Fruit fly (Drosophila melanogaster) whole organism, wandering third instar larva: Measurements from ENCODE around the gene CG32320.

Source experiments
- CG32264 ChIP-seq: fragments of 200-800 bp; sonication (Bioruptor generic); optimal IDR thresholded peaks from 2 replicates; lab custom pipeline; 2016; ENCODE audit warnings: missing biosample characterization, missing genetic modification characterization
- CG9705 ChIP-seq: fragments of 200-800 bp; sonication (Bioruptor generic); optimal IDR thresholded peaks from 2 replicates; lab custom pipeline; 2018; ENCODE audit warnings: missing biosample characterization, mild to moderate bottlenecking, missing genetic modification characterization
- CrebA ChIP-seq: fragments of 200-800 bp; sonication (Bioruptor generic); optimal IDR thresholded peaks from 2 replicates; lab custom pipeline; 2016; ENCODE audit warnings: missing biosample characterization, mild to moderate bottlenecking, missing genetic modification characterization, borderline replicate concordance
- Dfd ChIP-seq: fragments of >200 bp; optimal IDR thresholded peaks from 2 replicates; lab custom pipeline; 2017; ENCODE audit warnings: missing biosample characterization, missing genetic modification characterization
- Dif ChIP-seq: fragments of 200-275, 200-300 bp; sonication (Bioruptor generic); optimal IDR thresholded peaks from 2 replicates; lab custom pipeline; 2018; ENCODE audit warnings: missing biosample characterization, missing genetic modification characterization; ENCODE audit not compliant: partially characterized antibody
- GATAd ChIP-seq: sonication (Bioruptor generic); optimal IDR thresholded peaks from 2 replicates; lab custom pipeline; 2016; ENCODE audit warnings: missing biosample characterization, missing genetic modification characterization
- HLH106 ChIP-seq: fragments of 200-800 bp; optimal IDR thresholded peaks from 3 replicates; lab custom pipeline; 2019; ENCODE audit warnings: missing biosample characterization, mild to moderate bottlenecking, missing genetic modification characterization, moderate library complexity
- Hnf4 ChIP-seq: fragments of 200-800 bp; sonication (Bioruptor generic); optimal IDR thresholded peaks from 2 replicates; lab custom pipeline; 2016; ENCODE audit warnings: missing biosample characterization, mild to moderate bottlenecking, missing genetic modification characterization
- Hr78 ChIP-seq: fragments of >200 bp; optimal IDR thresholded peaks from 2 replicates; lab custom pipeline; 2017; ENCODE audit warnings: missing biosample characterization, missing genetic modification characterization
- Hr83 ChIP-seq: fragments of 200-300 bp; sonication (Bioruptor generic); optimal IDR thresholded peaks from 2 replicates; lab custom pipeline; 2016; ENCODE audit warnings: missing biosample characterization, mild to moderate bottlenecking, missing genetic modification characterization, moderate library complexity; ENCODE audit not compliant: poor library complexity, severe bottlenecking
- Jra ChIP-seq: sonication (Bioruptor generic); optimal IDR thresholded peaks from 2 replicates; lab custom pipeline; 2016; ENCODE audit warnings: missing biosample characterization, missing genetic modification characterization
- Mio ChIP-seq: sonication (Bioruptor generic); optimal IDR thresholded peaks from 2 replicates; lab custom pipeline; 2016; ENCODE audit warnings: missing biosample characterization, missing genetic modification characterization
- Myc ChIP-seq: fragments of >200 bp; optimal IDR thresholded peaks from 2 replicates; lab custom pipeline; 2017
- N ChIP-seq: fragments of >200 bp; optimal IDR thresholded peaks from 2 replicates; lab custom pipeline; 2018; ENCODE audit warnings: missing biosample characterization, missing external identifiers, missing genetic modification characterization
- OdsH ChIP-seq: fragments of 200-800 bp; sonication (Bioruptor generic); optimal IDR thresholded peaks from 2 replicates; lab custom pipeline; 2016; ENCODE audit warnings: missing biosample characterization, mild to moderate bottlenecking, missing genetic modification characterization
- Rel ChIP-seq, 2 experiments: fragments of 200-800 bp; sonication (Bioruptor generic) in 1 of 2; optimal IDR thresholded peaks; 2 replicates in 1 of 2; 3 replicates in 1 of 2; lab custom pipeline; 2016 to 2019; ENCODE audit warnings: mild to moderate bottlenecking in 2 of 2, missing biosample characterization in 2 of 2, missing genetic modification characterization in 2 of 2, moderate library complexity in 1 of 2
- Sp1 ChIP-seq: fragments of 200-800 bp; sonication (Bioruptor generic); optimal IDR thresholded peaks from 3 replicates; lab custom pipeline; 2019; ENCODE audit warnings: missing biosample characterization, mild to moderate bottlenecking, missing genetic modification characterization, moderate library complexity
- Vsx2 ChIP-seq: fragments of 200-300, 225-300 bp; sonication (Bioruptor generic); optimal IDR thresholded peaks from 2 replicates; lab custom pipeline; 2018; ENCODE audit warnings: missing biosample characterization, missing genetic modification characterization; ENCODE audit not compliant: partially characterized antibody
- br ChIP-seq: fragments of 200-800 bp; sonication (Bioruptor generic); optimal IDR thresholded peaks from 2 replicates; lab custom pipeline; 2016; ENCODE audit warnings: missing biosample characterization, missing genetic modification characterization
- brk ChIP-seq: fragments of 200-800 bp; sonication (Bioruptor generic); optimal IDR thresholded peaks from 2 replicates; lab custom pipeline; 2016; ENCODE audit warnings: missing biosample characterization, mild to moderate bottlenecking, missing genetic modification characterization
- dl ChIP-seq, 2 experiments: fragments of 175-275, 200-275 bp in 1 of 2; fragments of 200-275 bp in 1 of 2; sonication (Bioruptor generic); optimal IDR thresholded peaks; lab custom pipeline; 2018; ENCODE audit warnings: mild to moderate bottlenecking in 2 of 2, missing biosample characterization in 2 of 2, missing genetic modification characterization in 2 of 2, moderate library complexity in 2 of 2; ENCODE audit not compliant: partially characterized antibody in 2 of 2, insufficient read depth in 1 of 2
- dsf ChIP-seq: sonication (Bioruptor generic); optimal IDR thresholded peaks from 2 replicates; lab custom pipeline; 2016; ENCODE audit warnings: missing biosample characterization, missing genetic modification characterization, borderline replicate concordance
- ey ChIP-seq: fragments of 200-800 bp; sonication (Bioruptor generic); optimal IDR thresholded peaks from 2 replicates; lab custom pipeline; 2016; ENCODE audit warnings: missing biosample characterization, missing genetic modification characterization
- foxo ChIP-seq, 2 experiments: fragments of 200-800 bp; sonication (Bioruptor generic); optimal IDR thresholded peaks; 2 replicates in 1 of 2; 3 replicates in 1 of 2; lab custom pipeline; 2016 to 2017; ENCODE audit warnings: missing biosample characterization in 2 of 2, missing genetic modification characterization in 2 of 2
- fru ChIP-seq: fragments of 200-800 bp; sonication (Bioruptor generic); optimal IDR thresholded peaks from 3 replicates; lab custom pipeline; 2016; ENCODE audit warnings: missing biosample characterization, mild to moderate bottlenecking, missing genetic modification characterization
- h ChIP-seq: fragments of 200-800 bp; sonication (Bioruptor generic); optimal IDR thresholded peaks from 3 replicates; lab custom pipeline; 2016; ENCODE audit warnings: missing biosample characterization, mild to moderate bottlenecking, missing genetic modification characterization
- jim ChIP-seq: fragments of 175-275, 200-325 bp; sonication (Bioruptor generic); optimal IDR thresholded peaks from 2 replicates; lab custom pipeline; 2016; ENCODE audit warnings: missing biosample characterization, mild to moderate bottlenecking, missing genetic modification characterization
- lola ChIP-seq: fragments of >200 bp; optimal IDR thresholded peaks from 2 replicates; lab custom pipeline; 2017; ENCODE audit warnings: missing biosample characterization, missing genetic modification characterization
- pan ChIP-seq: fragments of >200 bp; optimal IDR thresholded peaks from 2 replicates; lab custom pipeline; 2017
- psq ChIP-seq: fragments of 200-800 bp; sonication (Bioruptor generic); optimal IDR thresholded peaks from 3 replicates; lab custom pipeline; 2017; ENCODE audit warnings: missing biosample characterization, mild to moderate bottlenecking, missing genetic modification characterization, moderate library complexity
- rgr ChIP-seq: fragments of 200-800 bp; sonication (Bioruptor generic); optimal IDR thresholded peaks from 3 replicates; lab custom pipeline; 2016; ENCODE audit warnings: missing biosample characterization, mild to moderate bottlenecking, missing genetic modification characterization
- sage ChIP-seq: fragments of 200-800 bp; sonication (Bioruptor generic); optimal IDR thresholded peaks from 2 replicates; lab custom pipeline; 2016; ENCODE audit warnings: missing biosample characterization, mild to moderate bottlenecking, missing genetic modification characterization
- sv ChIP-seq: fragments of 200-800 bp; sonication (Bioruptor generic); optimal IDR thresholded peaks from 3 replicates; lab custom pipeline; 2016; ENCODE audit warnings: missing biosample characterization, missing genetic modification characterization
- tai ChIP-seq: sonication (Bioruptor generic); optimal IDR thresholded peaks from 2 replicates; lab custom pipeline; 2016; ENCODE audit warnings: missing biosample characterization, missing genetic modification characterization
- usp ChIP-seq: fragments of >200 bp; optimal IDR thresholded peaks from 2 replicates; lab custom pipeline; 2017; ENCODE audit warnings: missing biosample characterization, missing genetic modification characterization
- woc ChIP-seq: sonication (Bioruptor generic); optimal IDR thresholded peaks from 2 replicates; lab custom pipeline; 2016; ENCODE audit warnings: missing biosample characterization, mild to moderate bottlenecking, missing genetic modification characterization

The CG32320 gene

DNA sequence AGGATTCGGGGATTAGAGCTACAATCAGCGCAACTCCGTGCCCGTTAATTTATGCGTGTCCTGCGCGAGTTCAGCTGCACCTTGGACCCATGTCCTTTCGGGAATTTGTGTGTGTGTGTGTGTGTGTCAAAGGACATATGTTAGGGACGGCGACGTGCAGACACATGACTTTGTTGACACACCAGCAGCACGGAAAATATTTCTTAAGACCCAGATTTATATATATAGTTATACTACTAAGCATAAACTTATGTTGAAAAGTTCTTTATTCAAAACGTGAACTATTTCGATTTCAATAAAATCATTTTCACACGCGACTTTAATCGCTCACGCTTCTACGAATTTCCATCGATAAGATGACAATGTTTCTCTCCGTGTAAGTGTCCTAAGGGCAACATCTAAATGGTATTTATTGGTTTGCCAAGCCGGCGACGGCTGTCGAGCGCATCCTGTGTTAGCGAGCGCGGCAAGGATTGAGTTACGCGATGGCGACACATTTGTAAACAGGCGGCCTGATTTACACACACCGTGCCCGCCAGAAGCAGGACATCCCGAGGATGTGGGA lies 33.2 kb downstream of the CG32320 start:
- TF ChIP-seq brk (GFP tag; lab: Kevin White, UChicago) (no peak), sage (GFP tag; lab: Kevin White, UChicago) (no peak)
- TF ChIP-seq, all 38 proteins: peak for 0

DNA sequence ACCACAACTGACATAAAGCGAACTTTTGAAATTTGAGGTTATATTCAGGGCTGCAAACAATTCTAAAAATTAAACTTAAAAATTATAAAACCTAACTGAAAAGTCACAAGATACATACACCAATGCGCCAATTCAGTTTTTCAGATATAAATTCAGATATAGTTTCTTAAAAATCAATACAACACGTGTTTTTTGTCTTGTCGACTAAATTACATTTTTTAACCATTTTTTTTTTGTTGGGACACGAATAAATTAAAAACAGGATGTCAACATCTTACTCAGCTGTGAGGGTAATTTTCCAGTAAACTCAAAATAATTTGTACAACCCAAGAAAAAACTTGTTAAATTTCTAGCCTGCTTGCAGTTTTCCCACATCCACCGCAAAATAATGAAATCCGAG lies 39.4 kb downstream of the CG32320 start, which contains the start of gene SA2:
Gene SA2 (minus strand): TSS at position 101 of the 400 bp plus-strand sequence.
- TF ChIP-seq OdsH (GFP tag; lab: Kevin White, UChicago): no peak
- no peak for TF ChIP-seq br (GFP tag; lab: Kevin White, UChicago)
- TF ChIP-seq N (GFP tag; lab: Kevin White, UChicago): no peak
- TF ChIP-seq GATAd (GFP tag; lab: Kevin White, UChicago): no peak
- TF ChIP-seq Mio (GFP tag; lab: Kevin White, UChicago): no peak
- no peak for TF ChIP-seq CrebA (GFP tag; lab: Kevin White, UChicago)
- TF ChIP-seq CG32264 (GFP tag; lab: Kevin White, UChicago): no peak
- TF ChIP-seq woc (GFP tag; lab: Kevin White, UChicago): no peak
- no peak for TF ChIP-seq Hr83 (GFP tag; lab: Kevin White, UChicago)

DNA sequence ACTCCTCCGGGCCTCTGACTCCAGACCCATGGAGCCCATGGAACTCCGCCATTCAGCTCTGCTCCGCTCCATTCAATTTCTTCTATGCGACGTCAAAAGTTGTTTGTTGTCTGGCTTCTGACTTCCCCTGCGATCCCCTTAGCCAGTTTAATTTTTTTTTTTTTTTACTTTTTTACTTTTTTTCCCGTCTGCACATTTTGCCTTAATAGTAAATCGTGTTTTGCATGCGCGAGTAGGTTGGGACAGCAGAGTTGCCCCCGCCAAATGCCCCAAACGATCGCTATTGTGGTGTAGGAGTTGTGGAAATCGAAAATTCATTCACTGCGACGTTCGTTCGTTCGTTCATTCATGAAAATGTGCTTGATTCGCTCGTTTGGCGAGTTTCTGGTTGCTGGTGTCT lies 42.6 kb downstream of the CG32320 start:
- no peak for TF ChIP-seq h (GFP tag; lab: Kevin White, UChicago)
- TF ChIP-seq usp: no peak
- no peak for TF ChIP-seq dsf (GFP tag; lab: Kevin White, UChicago)
- TF ChIP-seq GATAd (GFP tag; lab: Kevin White, UChicago): no peak
- TF ChIP-seq Vsx2 (GFP tag; lab: Kevin White, UChicago): no peak
- no peak for TF ChIP-seq Hnf4 (GFP tag; lab: Kevin White, UChicago)
- no peak for TF ChIP-seq Mio (GFP tag; lab: Kevin White, UChicago)
- TF ChIP-seq jim (GFP tag; lab: Kevin White, UChicago): no peak
- no peak for TF ChIP-seq Hr78
- TF ChIP-seq psq (GFP tag; lab: Kevin White, UChicago): no peak
- TF ChIP-seq lola (GFP tag; lab: Kevin White, UChicago): no peak
- TF ChIP-seq, all 38 proteins: peak for 0

DNA sequence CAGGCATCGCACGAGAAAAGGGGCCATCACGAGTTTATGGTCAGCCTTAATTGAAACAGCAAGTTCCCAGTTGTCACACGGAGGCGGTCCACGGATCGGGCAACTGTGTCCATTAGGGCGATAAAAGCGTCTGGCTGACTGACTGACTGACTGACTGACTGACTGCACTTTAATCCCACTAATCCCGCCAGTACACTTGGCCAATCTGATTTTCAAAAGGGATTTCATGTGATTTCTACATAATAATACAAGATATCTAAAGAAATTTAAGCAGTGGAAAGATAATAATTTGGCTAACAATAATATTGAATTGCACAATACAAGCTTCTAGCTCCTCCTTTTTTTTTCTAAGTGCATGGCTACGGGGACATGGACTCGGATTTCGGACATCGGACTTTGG lies 43.9 kb downstream of the CG32320 start:
- TF ChIP-seq h (GFP tag; lab: Kevin White, UChicago): peak; percentile 37
- TF ChIP-seq fru (GFP tag; lab: Kevin White, UChicago): no peak
- peak in 1 of 2 experiments; percentile 26 for TF ChIP-seq foxo (GFP tag; optimal IDR thresholded peaks at IDR 0.05; lab: Kevin White, UChicago)
- TF ChIP-seq HLH106 (tag; lab: Kevin White, UChicago): peak; percentile 43
- TF ChIP-seq usp: no peak
- TF ChIP-seq Hnf4 (GFP tag; lab: Kevin White, UChicago): peak; percentile 37

DNA sequence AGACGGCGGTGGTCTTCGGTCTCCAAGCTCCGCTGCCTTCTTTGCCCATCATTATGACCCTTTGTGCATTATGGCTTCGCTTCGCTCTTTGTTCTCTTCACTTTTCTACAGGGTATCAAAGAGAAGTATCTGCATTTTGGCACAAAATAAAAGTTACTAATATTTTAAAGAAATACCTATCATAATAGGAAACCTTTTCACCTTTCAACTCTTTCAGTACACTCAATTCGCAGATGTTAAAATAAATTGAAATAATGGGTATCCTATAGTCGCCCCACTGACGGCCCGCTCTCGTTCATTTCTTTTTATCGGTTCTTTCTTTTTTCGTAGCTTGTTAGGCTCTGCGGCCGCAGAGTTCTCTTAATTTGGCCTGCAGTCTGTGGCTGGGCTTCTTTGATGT lies 44.5 kb downstream of the CG32320 start:
- TF ChIP-seq GATAd (GFP tag; lab: Kevin White, UChicago) (peak; percentile 75), Dif (GFP tag; lab: Kevin White, UChicago) (no peak), ey (GFP tag; lab: Kevin White, UChicago) (peak; percentile 97), fru (GFP tag; lab: Kevin White, UChicago) (peak; percentile 97), tai (GFP tag; lab: Kevin White, UChicago) (peak; percentile 93), psq (GFP tag; lab: Kevin White, UChicago) (peak; percentile 98), Jra (GFP tag; lab: Kevin White, UChicago) (peak; percentile 95), CG9705 (GFP tag; lab: Kevin White, UChicago) (peak; percentile 73), HLH106 (tag; lab: Kevin White, UChicago) (peak; percentile 97), pan (lab: Kevin White, UChicago) (peak; percentile 66), Rel (GFP tag; optimal IDR thresholded peaks at IDR 0.05; lab: Kevin White, UChicago) (peak; percentile 96), Rel (tag; optimal IDR thresholded peaks at IDR 0.05; lab: Kevin White, UChicago) (peak; percentile 79), usp (no peak), CrebA (GFP tag; lab: Kevin White, UChicago) (peak; percentile 86), dl (GFP tag; optimal IDR thresholded peaks at IDR 0.05; lab: Kevin White, UChicago; ENCODE audit: insufficient read depth in 1 of 2, partially characterized antibody in 2 of 2) (no peak), CG32264 (GFP tag; lab: Kevin White, UChicago) (peak; percentile 94), Myc (lab: Kevin White, UChicago) (no peak), dsf (GFP tag; lab: Kevin White, UChicago) (peak; percentile 82), rgr (GFP tag; lab: Kevin White, UChicago) (peak; percentile 98), OdsH (GFP tag; lab: Kevin White, UChicago) (peak; percentile 97), foxo (GFP tag; optimal IDR thresholded peaks at IDR 0.05; lab: Kevin White, UChicago) (peak; percentile 81 to 97), sv (GFP tag; lab: Kevin White, UChicago) (peak; percentile 76), Dfd (GFP tag; lab: Kevin White, UChicago) (no peak), jim (GFP tag; lab: Kevin White, UChicago) (no peak), Mio (GFP tag; lab: Kevin White, UChicago) (peak; percentile 68), br (GFP tag; lab: Kevin White, UChicago) (peak; percentile 97), brk (GFP tag; lab: Kevin White, UChicago) (peak; percentile 96), sage (GFP tag; lab: Kevin White, UChicago) (peak; percentile 94), N (GFP tag; lab: Kevin White, UChicago) (no peak), Sp1 (GFP tag; lab: Kevin White, UChicago) (peak; percentile 97), Hr78 (no peak), Hr83 (GFP tag; lab: Kevin White, UChicago) (peak; percentile 76), h (GFP tag; lab: Kevin White, UChicago) (peak; percentile 98), Hnf4 (GFP tag; lab: Kevin White, UChicago) (peak; percentile 97), woc (GFP tag; lab: Kevin White, UChicago) (peak; percentile 98)
